Worm (Caenorhabditis elegans) whole organism, young adult: ENCODE measurements around the gene iglr-1.

Experiments
- B0261.1 ChIP-seq: sonication (generic microtip); optimal IDR thresholded peaks from 2 replicates; lab custom pipeline; 2016; ENCODE audit warnings: mild to moderate bottlenecking, missing genetic modification characterization, moderate library complexity, missing compliant biosample characterization
- F57A8.1 ChIP-seq: fragments of 200-800 bp; sonication (Bioruptor generic); optimal IDR thresholded peaks from 2 replicates; lab custom pipeline; 2018; ENCODE audit warnings: mild to moderate bottlenecking, missing genetic modification characterization, moderate library complexity, missing compliant biosample characterization
- F57C9.4 ChIP-seq: sonication (generic microtip); optimal IDR thresholded peaks from 2 replicates; lab custom pipeline; 2017; ENCODE audit warnings: mild to moderate bottlenecking, missing genetic modification characterization, missing compliant biosample characterization
- K11D2.4 ChIP-seq: fragments of 200-800 bp; sonication (Bioruptor generic); IDR thresholded peaks from 2 replicates; pipeline ENCODE4 v1.3.6; 2022; ENCODE audit warnings: missing genetic modification reagents, missing genetic modification characterization, missing compliant biosample characterization
- Y95B8A.8 ChIP-seq: fragments of 200-800 bp; sonication (Bioruptor generic); IDR thresholded peaks from 2 replicates; pipeline ENCODE4 v1.3.6; 2022; ENCODE audit warnings: missing genetic modification reagents, missing genetic modification characterization, missing compliant biosample characterization
- ama-1 ChIP-seq, 3 experiments: fragments of 150-350 bp in 1 of 3; sonication (generic microtip) in 2 of 3; optimal IDR thresholded peaks; 2 replicates each; lab custom pipeline; 2014 to 2018; ENCODE audit warnings: missing biosample characterization in 2 of 3, missing genetic modification characterization in 2 of 3, missing genetic modification reagents in 2 of 3
- attf-5 ChIP-seq: fragments of 200-800 bp; sonication (Bioruptor generic); optimal IDR thresholded peaks from 2 replicates; lab custom pipeline; 2018; ENCODE audit warnings: mild to moderate bottlenecking, missing genetic modification characterization, missing compliant biosample characterization
- ceh-27 ChIP-seq: fragments of 200-800 bp; sonication (Bioruptor generic); optimal IDR thresholded peaks from 2 replicates; lab custom pipeline; 2018; ENCODE audit warnings: mild to moderate bottlenecking, missing genetic modification characterization, moderate library complexity, missing compliant biosample characterization
- ceh-40 ChIP-seq: fragments of 200-800 bp; sonication (Bioruptor generic); IDR thresholded peaks from 2 replicates; pipeline ENCODE4 v1.3.6; 2022; ENCODE audit warnings: missing genetic modification characterization, missing compliant biosample characterization
- ceh-58 ChIP-seq: fragments of 200-800 bp; sonication (Bioruptor generic); IDR thresholded peaks from 2 replicates; pipeline ENCODE4 v1.3.6; 2022; ENCODE audit warnings: missing genetic modification characterization, missing compliant biosample characterization
- die-1 ChIP-seq: sonication (generic microtip); optimal IDR thresholded peaks from 2 replicates; lab custom pipeline; 2016; ENCODE audit warnings: missing genotype, mild to moderate bottlenecking, missing genetic modification characterization, missing compliant biosample characterization
- egl-44 ChIP-seq: fragments of 200-800 bp; sonication (Bioruptor generic); IDR thresholded peaks from 2 replicates; pipeline ENCODE4 v1.3.6; 2022; ENCODE audit warnings: missing genetic modification reagents, missing genetic modification characterization, missing compliant biosample characterization
- hlh-12 ChIP-seq: sonication (generic microtip); optimal IDR thresholded peaks from 2 replicates; lab custom pipeline; 2016; ENCODE audit warnings: missing genetic modification characterization, missing compliant biosample characterization
- hlh-26 ChIP-seq: fragments of 200-800 bp; sonication (Bioruptor generic); conservative IDR thresholded peaks from 2 replicates; pipeline ENCODE4 v1.3.6; 2022; ENCODE audit warnings: missing genetic modification reagents, missing genetic modification characterization, missing compliant biosample characterization
- hmg-1.2 ChIP-seq: fragments of 200-800 bp; sonication (Bioruptor generic); IDR thresholded peaks from 2 replicates; pipeline ENCODE4 v1.3.6; 2022; ENCODE audit warnings: missing genetic modification reagents, missing genetic modification characterization, missing compliant biosample characterization
- let-526 ChIP-seq: fragments of 200-800 bp; sonication (Bioruptor generic); IDR thresholded peaks from 2 replicates; pipeline ENCODE4 v1.3.6; 2022; ENCODE audit warnings: missing genetic modification reagents, missing genetic modification characterization, missing compliant biosample characterization
- let-607 ChIP-seq, 2 experiments: fragments of 200-800 bp in 1 of 2; sonication (Bioruptor generic) in 1 of 2; sonication (generic microtip) in 1 of 2; optimal IDR thresholded peaks; 2 replicates each; lab custom pipeline; 2016 to 2018; ENCODE audit warnings: mild to moderate bottlenecking in 2 of 2, missing compliant biosample characterization in 2 of 2, missing genetic modification characterization in 2 of 2, moderate library complexity in 2 of 2, missing genotype in 1 of 2
- lin-35 ChIP-seq, 3 experiments: fragments of 150-350 bp in 2 of 3; sonication (generic microtip) in 1 of 3; optimal IDR thresholded peaks; 2 replicates each; lab custom pipeline; 2014 to 2018; ENCODE audit warnings: missing biosample characterization in 3 of 3, missing genetic modification characterization in 3 of 3, missing genetic modification reagents in 3 of 3
- madf-3 ChIP-seq: fragments of 200-800 bp; sonication (Bioruptor generic); IDR thresholded peaks from 2 replicates; pipeline ENCODE4 v1.3.6; 2022; ENCODE audit warnings: missing genetic modification reagents, missing genetic modification characterization, missing compliant biosample characterization
- madf-6 ChIP-seq: fragments of 200-800 bp; sonication (Bioruptor generic); IDR thresholded peaks from 2 replicates; pipeline ENCODE4 v1.3.6; 2022; ENCODE audit warnings: missing genetic modification reagents, missing genetic modification characterization, missing compliant biosample characterization
- mcd-1 ChIP-seq: fragments of 200-800 bp; sonication (Bioruptor generic); IDR thresholded peaks from 2 replicates; pipeline ENCODE4 v1.3.6; 2022; ENCODE audit warnings: missing genetic modification reagents, missing genetic modification characterization, missing compliant biosample characterization
- nfya-1 ChIP-seq: sonication (generic microtip); optimal IDR thresholded peaks from 2 replicates; lab custom pipeline; 2017; ENCODE audit warnings: antibody characterized with exemption, missing compliant biosample characterization, missing genetic modification characterization, borderline replicate concordance; ENCODE audit not compliant: insufficient read depth
- nhr-80 ChIP-seq: sonication (generic microtip); optimal IDR thresholded peaks from 2 replicates; lab custom pipeline; 2016; ENCODE audit warnings: missing genetic modification characterization, missing compliant biosample characterization
- rcor-1 ChIP-seq: fragments of 200-800 bp; sonication (Bioruptor generic); IDR thresholded peaks from 2 replicates; pipeline ENCODE4 v1.3.6; 2022; ENCODE audit warnings: missing genetic modification reagents, missing genetic modification characterization, missing compliant biosample characterization
- snpc-1.1 ChIP-seq: sonication (generic microtip); optimal IDR thresholded peaks from 2 replicates; lab custom pipeline; 2017; ENCODE audit warnings: missing genetic modification characterization, mild to moderate bottlenecking, missing compliant biosample characterization, antibody characterized with exemption, moderate library complexity, missing genotype, missing genetic modification reagents; ENCODE audit not compliant: insufficient read depth
- snpc-4 ChIP-seq, 5 experiments: fragments of 150-350 bp in 1 of 5; sonication (generic microtip) in 4 of 5; optimal IDR thresholded peaks; 2 replicates each; lab custom pipeline; 2014 to 2018; ENCODE audit warnings: missing genetic modification characterization in 5 of 5, missing biosample characterization in 3 of 5, antibody characterized with exemption in 2 of 5, mild to moderate bottlenecking in 2 of 5, missing compliant biosample characterization in 2 of 5, missing genotype in 2 of 5, moderate library complexity in 2 of 5, missing genetic modification reagents in 1 of 5
- sptf-2 ChIP-seq: fragments of 200-800 bp; sonication (Bioruptor generic); optimal IDR thresholded peaks from 2 replicates; lab custom pipeline; 2018; ENCODE audit warnings: mild to moderate bottlenecking, missing genetic modification characterization, missing compliant biosample characterization
- tbp1 ChIP-seq: fragments of 200-800 bp; sonication (Bioruptor generic); optimal IDR thresholded peaks from 2 replicates; lab custom pipeline; 2018; ENCODE audit warnings: mild to moderate bottlenecking, missing genetic modification characterization, missing compliant biosample characterization
- unc-130 ChIP-seq: sonication (generic microtip); optimal IDR thresholded peaks from 2 replicates; lab custom pipeline; 2016; ENCODE audit warnings: missing genetic modification reagents, missing genetic modification characterization, missing compliant biosample characterization
- xnd-1 ChIP-seq: sonication (generic microtip); optimal IDR thresholded peaks from 2 replicates; lab custom pipeline; 2016; ENCODE audit warnings: missing genotype, missing genetic modification reagents, missing genetic modification characterization, missing compliant biosample characterization
- zfh-2 ChIP-seq: fragments of 200-800 bp; sonication (Bioruptor generic); conservative IDR thresholded peaks from 2 replicates; pipeline ENCODE4 v1.3.6; 2022; ENCODE audit warnings: missing genetic modification reagents, missing genetic modification characterization, missing compliant biosample characterization
- ztf-26 ChIP-seq: sonication (generic microtip); optimal IDR thresholded peaks from 2 replicates; lab custom pipeline; 2017; ENCODE audit warnings: missing genetic modification characterization, missing compliant biosample characterization

Gene iglr-1

DNA sequence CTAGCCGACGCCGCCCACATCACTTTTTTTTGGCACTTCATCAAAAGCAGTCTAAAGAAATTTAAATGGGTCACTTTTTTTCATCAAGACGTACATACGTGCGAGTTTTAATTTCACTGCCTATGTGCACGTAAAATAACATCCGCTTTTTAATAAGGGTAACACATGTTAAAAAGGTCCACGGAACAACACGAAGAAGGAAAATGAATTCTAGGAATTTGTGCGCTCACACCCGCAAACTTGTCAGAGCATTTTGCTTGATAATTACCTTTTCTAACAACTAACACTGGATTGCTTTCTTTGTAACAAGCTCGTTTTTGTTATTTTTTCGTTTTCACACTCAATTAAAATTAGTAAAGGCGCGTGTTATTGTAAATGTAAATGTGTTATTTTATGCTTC lies 17.5 kb upstream of the iglr-1 start:
- no peak for TF ChIP-seq ama-1 (optimal IDR thresholded peaks at IDR 0.05; lab: Kevin White, UChicago)
- TF ChIP-seq ama-1 (GFP tag; optimal IDR thresholded peaks at IDR 0.05; lab: Kevin White, UChicago), result no peak
- no peak for TF ChIP-seq snpc-1.1 (tag; lab: Kevin White, UChicago)
- no peak for TF ChIP-seq madf-6 (GFP tag; lab: Robert Waterston, UW)
- no peak for TF ChIP-seq rcor-1
- TF ChIP-seq madf-3 (GFP tag; lab: Robert Waterston, UW), result no peak
- TF ChIP-seq hlh-12, result no peak
- TF ChIP-seq nfya-1 (tag; lab: Kevin White, UChicago), result no peak

- TF ChIP-seq nhr-80 (tag; lab: Kevin White, UChicago) (peak; percentile 47), attf-5 (peak; percentile 32), ceh-27 (no peak), let-607 (tag; optimal IDR thresholded peaks at IDR 0.05; lab: Kevin White, UChicago) (peak; percentile 75 to 87), hlh-12 (no peak)
Measured at ce11 chrX:15006847-15007358, 15.7 kb upstream of the iglr-1 start, which contains the start of gene ergi-2. Gene ergi-2, minus strand, starts transcription at chrX:15007308.

DNA sequence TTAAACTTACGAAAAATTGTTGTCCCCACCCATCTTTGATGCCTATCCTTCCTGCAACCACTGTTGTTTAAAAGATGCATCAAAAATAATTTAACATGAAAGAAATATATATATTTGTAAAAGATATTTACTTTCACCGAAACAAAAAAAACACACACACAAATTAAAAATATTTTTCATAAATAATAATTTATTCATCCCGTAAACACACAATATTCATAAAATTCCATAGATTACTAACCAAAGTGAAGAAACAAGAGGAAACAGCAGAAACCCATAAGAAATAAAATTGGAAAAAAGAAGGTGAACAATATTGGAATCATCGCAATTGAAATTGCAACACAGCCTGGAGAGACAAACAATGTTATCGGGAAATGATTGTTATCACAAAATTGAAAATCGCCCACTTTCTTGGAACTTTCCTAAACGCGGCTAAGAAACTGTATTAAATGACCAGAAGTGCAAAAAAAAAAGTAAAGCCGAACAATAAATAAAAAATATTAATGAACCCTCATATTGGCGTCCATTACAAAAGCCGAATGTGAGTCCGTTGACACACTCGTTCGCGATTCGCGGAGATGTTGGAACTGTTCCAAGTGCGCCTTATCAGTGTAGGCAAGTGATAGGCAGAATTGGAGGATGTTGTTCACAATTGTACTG lies 12.8 kb upstream of the iglr-1 start, which contains the start of gene slc-25A18.1:
Gene slc-25A18.1, minus strand, starts transcription at position 51 of the 660 bp plus-strand sequence.
- TF ChIP-seq let-607 (tag; optimal IDR thresholded peaks at IDR 0.05; lab: Kevin White, UChicago) (no peak), mcd-1 (no peak), lin-35 (GFP tag; optimal IDR thresholded peaks at IDR 0.05; lab: Kevin White, UChicago) (no peak), nhr-80 (tag; lab: Kevin White, UChicago) (peak; percentile 37), xnd-1 (tag; lab: Kevin White, UChicago) (no peak), ceh-40 (no peak), ztf-26 (tag; lab: Kevin White, UChicago) (no peak), die-1 (tag; lab: Kevin White, UChicago) (no peak)

ce11 chrX:14999101-14999500 lies 7.9 kb upstream of the iglr-1 start, which contains the start of gene cutl-3:
Gene cutl-3, minus strand, starts transcription at chrX:14999201.
- no peak for TF ChIP-seq egl-44 (GFP tag; lab: Robert Waterston, UW)
- TF ChIP-seq hlh-26 (GFP tag; lab: Robert Waterston, UW), result no peak
- no peak for TF ChIP-seq let-526 (GFP tag; lab: Robert Waterston, UW)
- no peak for TF ChIP-seq ceh-58 (GFP tag; lab: Robert Waterston, UW)
- TF ChIP-seq, all 124 proteins: peak for 0

DNA sequence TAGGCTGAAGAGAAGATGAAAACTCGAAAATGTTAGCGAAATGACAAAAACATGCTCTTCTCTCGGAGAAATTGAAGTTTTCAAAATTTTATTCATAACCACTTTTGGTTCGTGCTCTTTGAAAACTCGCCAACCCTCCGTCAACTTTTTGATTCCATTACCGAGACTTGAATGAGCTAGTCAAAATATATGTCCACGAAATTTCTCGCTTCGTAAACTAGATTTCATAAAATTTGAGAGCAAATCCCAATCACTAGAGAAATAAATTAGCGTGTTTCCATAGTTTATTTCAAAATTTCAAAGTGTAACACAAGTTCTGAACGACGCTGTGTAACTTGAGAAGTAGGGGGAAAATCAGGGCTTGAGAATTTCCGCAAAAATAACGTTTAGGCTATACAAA lies 2.6 kb upstream of the iglr-1 start:
- TF ChIP-seq F57A8.1, result no peak
- TF ChIP-seq sptf-2 (GFP tag; lab: Kevin White, UChicago), result no peak
- no peak for TF ChIP-seq F57C9.4 (tag; lab: Kevin White, UChicago)
- no peak for TF ChIP-seq Y95B8A.8 (GFP tag; lab: Robert Waterston, UW)

DNA sequence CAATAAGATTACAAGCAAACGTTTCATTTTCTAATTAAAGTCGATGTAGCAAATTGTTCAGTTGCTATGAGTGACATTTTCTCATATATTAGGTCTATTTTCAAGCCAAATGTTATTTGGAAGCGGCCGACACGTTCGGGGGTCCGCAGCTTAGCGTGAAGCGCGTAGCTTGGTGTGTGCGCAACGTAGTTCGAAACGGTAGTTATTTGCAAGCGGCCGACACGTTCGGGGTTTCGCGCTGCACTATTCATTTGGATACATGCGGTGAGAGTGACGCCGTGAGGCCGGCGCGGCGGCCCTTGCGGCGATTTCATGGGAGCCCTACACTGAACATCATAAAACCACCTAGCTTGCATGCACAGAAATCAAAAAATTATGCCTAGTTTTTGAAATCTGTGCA lies 3.0 kb downstream of the iglr-1 start:
- TF ChIP-seq snpc-4 (GFP tag; optimal IDR thresholded peaks at IDR 0.05; lab: Kevin White, UChicago) (peak; percentile 63), snpc-4 (tag; optimal IDR thresholded peaks at IDR 0.05; lab: Kevin White, UChicago) (peak in 2 of 4 experiments; percentile 87 to 90), tbp1 (GFP tag; lab: Kevin White, UChicago) (no peak), K11D2.4 (GFP tag; lab: Robert Waterston, UW) (no peak), let-607 (tag; optimal IDR thresholded peaks at IDR 0.05; lab: Kevin White, UChicago) (no peak), B0261.1 (no peak), zfh-2 (0 out of 2 replicates have a peak, but pooled peaks have one; percentile 25), mcd-1 (0 out of 2 replicates have a peak, but pooled peaks have one; percentile 9), egl-44 (GFP tag; lab: Robert Waterston, UW) (no peak), hmg-1.2 (GFP tag; lab: Robert Waterston, UW) (no peak), unc-130 (no peak)
- TF ChIP-seq, all 124 proteins: peak for 3
